Worm (Caenorhabditis elegans) whole organism, dauer: ENCODE data around the gene B0491.6.

Source experiments
- unc-62 ChIP-seq: sonication (generic microtip); optimal IDR thresholded peaks from 2 replicates; lab custom pipeline; 2017; ENCODE audit warnings: missing biosample characterization, missing genetic modification reagents, missing genetic modification characterization

The B0491.6 gene

ce11 chrII:11344554-11344953 lies 3.6 kb downstream of the B0491.6 start:
- TF ChIP-seq unc-62 (GFP tag; lab: Kevin White, UChicago): no peak

ce11 chrII:11343300-11343869 lies 4.8 kb downstream of the B0491.6 start, which contains the start of gene lgc-20:
Gene lgc-20, minus strand, starts transcription at chrII:11343610.
- TF ChIP-seq unc-62 (GFP tag; lab: Kevin White, UChicago): no peak

ce11 chrII:11339507-11339906 lies 8.6 kb downstream of the B0491.6 start, which contains the start of gene rmd-3:
Gene rmd-3, minus strand, starts transcription at chrII:11339607.
- no peak for TF ChIP-seq unc-62 (GFP tag; lab: Kevin White, UChicago)

ce11 chrII:11337497-11338040 lies 10.6 kb downstream of the B0491.6 start, which contains the start of gene sqt-1:
Gene sqt-1, minus strand, starts transcription at chrII:11337837.
- TF ChIP-seq unc-62 (GFP tag; lab: Kevin White, UChicago): no peak

ce11 chrII:11336640-11337241 lies 11.4 kb downstream of the B0491.6 start:
- TF ChIP-seq unc-62 (GFP tag; lab: Kevin White, UChicago): no peak

ce11 chrII:11336163-11336562 lies 12.0 kb downstream of the B0491.6 start:
- TF ChIP-seq unc-62 (GFP tag; lab: Kevin White, UChicago): no peak

- no peak for TF ChIP-seq unc-62 (GFP tag; lab: Kevin White, UChicago)
Measured at ce11 chrII:11335670-11336069, 12.5 kb downstream of the B0491.6 start.

ce11 chrII:11333846-11334638 lies 14.1 kb downstream of the B0491.6 start:
- TF ChIP-seq unc-62 (GFP tag; lab: Kevin White, UChicago): no peak

- no peak for TF ChIP-seq unc-62 (GFP tag; lab: Kevin White, UChicago)
Measured at ce11 chrII:11333375-11333774, 14.8 kb downstream of the B0491.6 start.

ce11 chrII:11329021-11329479 lies 19.1 kb downstream of the B0491.6 start, which contains the start of gene tag-180:
Gene tag-180, minus strand, starts transcription at chrII:11329429.
- no peak for TF ChIP-seq unc-62 (GFP tag; lab: Kevin White, UChicago)

ce11 chrII:11319591-11319990 lies 28.6 kb downstream of the B0491.6 start, which contains the start of gene nlp-51:
Gene nlp-51, minus strand, starts transcription at chrII:11319691.
- no peak for TF ChIP-seq unc-62 (GFP tag; lab: Kevin White, UChicago)

- no peak for TF ChIP-seq unc-62 (GFP tag; lab: Kevin White, UChicago)
Measured at ce11 chrII:11316663-11317062, 31.5 kb downstream of the B0491.6 start.

ce11 chrII:11314165-11314564 lies 34.0 kb downstream of the B0491.6 start, which contains the start of gene T24F1.4:
Gene T24F1.4, minus strand, starts transcription at chrII:11314265.
- TF ChIP-seq unc-62 (GFP tag; lab: Kevin White, UChicago): no peak

ce11 chrII:11312223-11312622 lies 35.9 kb downstream of the B0491.6 start, which contains the start of gene T24F1.7:
Gene T24F1.7, plus strand, starts transcription at chrII:11312523.
- TF ChIP-seq unc-62 (GFP tag; lab: Kevin White, UChicago): no peak

- TF ChIP-seq unc-62 (GFP tag; lab: Kevin White, UChicago): no peak
Measured at ce11 chrII:11307953-11308352, 40.2 kb downstream of the B0491.6 start.

ce11 chrII:11307332-11307731 lies 40.8 kb downstream of the B0491.6 start:
- TF ChIP-seq unc-62 (GFP tag; lab: Kevin White, UChicago): no peak
